Worm (Caenorhabditis elegans): ENCODE data around the gene str-252.

str-252 gene

DNA sequence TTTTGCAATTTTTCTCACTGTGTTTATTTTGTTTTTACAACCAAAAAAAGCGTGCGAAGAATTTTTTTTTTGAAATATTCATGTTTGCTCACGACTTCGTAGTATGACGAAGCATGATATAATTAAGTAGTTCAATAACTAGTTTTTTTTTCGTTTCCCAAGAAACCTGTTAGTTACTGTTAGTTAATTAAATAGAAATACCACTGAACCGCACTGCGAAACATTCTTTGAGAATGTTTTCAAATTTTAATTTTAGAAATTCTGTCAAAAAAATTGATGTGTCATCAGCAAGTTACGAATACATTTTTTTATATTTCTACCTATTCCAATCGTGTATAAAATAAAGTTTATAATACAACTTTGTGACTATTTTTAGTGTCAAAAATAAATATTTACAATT, 10.1 kb downstream of the str-252 start, which contains the start of gene srxa-12:
Gene srxa-12, plus strand, starts transcription at position 301 of the 400 bp plus-strand sequence.
- TF ChIP-seq attf-5 (GFP tag; optimal IDR thresholded peaks at IDR 0.05) (no peak), F57A8.1 (GFP tag; optimal IDR thresholded peaks at IDR 0.05) (no peak), ceh-40 (GFP tag; IDR thresholded peaks at IDR 0.05) (no peak), lag-1 (GFP tag; IDR thresholded peaks at IDR 0.05) (no peak), F57C9.4 (tag; optimal IDR thresholded peaks at IDR 0.05) (no peak), dpff-1 (tag; optimal IDR thresholded peaks at IDR 0.05) (no peak), mel-28 (tag; optimal IDR thresholded peaks at IDR 0.05; ENCODE audit: borderline replicate concordance) (no peak), T26A5.8 (tag; optimal IDR thresholded peaks at IDR 0.05) (no peak), F39B2.1 (GFP tag; IDR thresholded peaks at IDR 0.05) (no peak), hlh-12 (tag; optimal IDR thresholded peaks at IDR 0.05) (no peak), F10E7.11 (tag; optimal IDR thresholded peaks at IDR 0.05) (no peak), pbrm-1 (GFP tag; IDR thresholded peaks at IDR 0.05) (no peak), Y67H2A.10 (GFP tag; conservative IDR thresholded peaks at IDR 0.05) (no peak)

DNA sequence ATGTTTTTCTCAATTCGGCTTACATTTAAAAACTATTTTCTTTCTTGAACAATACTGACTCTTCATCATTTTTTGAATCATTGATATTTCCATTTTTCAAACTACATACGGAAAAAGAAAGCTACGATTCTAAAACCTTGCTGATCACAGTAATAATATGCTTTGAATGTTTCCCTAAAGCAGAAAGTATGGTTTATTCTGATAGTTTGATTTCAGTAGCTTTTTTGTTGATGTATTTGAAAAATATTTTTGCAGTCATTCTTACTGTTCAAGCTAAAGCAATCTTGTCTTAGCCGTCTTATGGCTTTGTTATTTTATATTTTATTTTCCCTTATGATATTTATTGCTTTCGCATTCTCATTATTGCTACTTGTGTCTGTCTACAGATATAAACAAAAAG, 13.2 kb downstream of the str-252 start, which contains the start of gene srxa-13:
Gene srxa-13, plus strand, starts transcription at position 301 of the 400 bp plus-strand sequence.
- TF ChIP-seq Y79H2A.3 (GFP tag; conservative IDR thresholded peaks at IDR 0.05), result no peak
- TF ChIP-seq ceh-40 (GFP tag; IDR thresholded peaks at IDR 0.05), result no peak
- no peak for TF ChIP-seq ztf-3 (GFP tag; optimal IDR thresholded peaks at IDR 0.05)
- no peak for TF ChIP-seq ceh-100 (GFP tag; IDR thresholded peaks at IDR 0.05)
- TF ChIP-seq ceh-27 (GFP tag; optimal IDR thresholded peaks at IDR 0.05), result no peak
- no peak for TF ChIP-seq hrde-1 (tag; optimal IDR thresholded peaks at IDR 0.05; ENCODE audit: borderline replicate concordance)
- no peak for TF ChIP-seq Y53F4B.3 (GFP tag; IDR thresholded peaks at IDR 0.05)
- no peak for TF ChIP-seq lin-26 (GFP tag; IDR thresholded peaks at IDR 0.05)
- no peak for TF ChIP-seq mcd-1 (GFP tag; IDR thresholded peaks at IDR 0.05)
- TF ChIP-seq fkh-3 (tag; optimal IDR thresholded peaks at IDR 0.05), result no peak
- TF ChIP-seq D2030.7 (GFP tag; IDR thresholded peaks at IDR 0.05), result no peak
- TF ChIP-seq cebp-1 (GFP tag; IDR thresholded peaks at IDR 0.05), result no peak
- TF ChIP-seq cebp-1 (tag; optimal IDR thresholded peaks at IDR 0.05), result no peak
- no peak for TF ChIP-seq snpc-4 (GFP tag; optimal IDR thresholded peaks at IDR 0.05)
- TF ChIP-seq snpc-4 (tag; optimal IDR thresholded peaks at IDR 0.05), result no peak
- no peak for TF ChIP-seq hsf-1 (GFP tag; IDR thresholded peaks at IDR 0.05)
- TF ChIP-seq him-1 (tag; optimal IDR thresholded peaks at IDR 0.05), result no peak
- TF ChIP-seq C06A6.2 (GFP tag; conservative IDR thresholded peaks at IDR 0.05), result no peak
- no peak for TF ChIP-seq madf-6 (GFP tag; IDR thresholded peaks at IDR 0.05)
- TF ChIP-seq rcor-1 (GFP tag; IDR thresholded peaks at IDR 0.05), result no peak
- no peak for TF ChIP-seq egl-18 (GFP tag; IDR thresholded peaks at IDR 0.05)

DNA sequence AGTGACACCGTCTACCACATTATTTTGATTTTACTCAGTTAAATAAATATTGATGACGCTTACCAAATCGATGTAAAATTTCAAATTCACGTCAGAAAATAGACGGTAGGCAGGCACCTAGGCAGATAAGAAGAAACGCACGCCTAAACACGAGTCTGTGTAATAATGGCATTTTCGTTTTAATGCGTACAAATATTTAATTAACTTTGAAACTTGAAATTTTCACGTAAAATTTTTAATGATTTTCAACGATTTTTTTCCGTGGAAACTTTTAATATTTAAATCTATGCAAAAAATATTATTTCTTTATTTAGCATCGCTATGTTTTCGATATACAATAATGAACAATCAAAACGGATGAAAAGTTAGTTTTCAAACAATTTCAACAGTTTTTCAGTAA, 14.9 kb downstream of the str-252 start, which contains the start of gene C06B3.16:
Gene C06B3.16, plus strand, starts transcription at position 301 of the 400 bp plus-strand sequence.
- TF ChIP-seq lin-35 (GFP tag; optimal IDR thresholded peaks at IDR 0.05) (no peak), ceh-27 (GFP tag; optimal IDR thresholded peaks at IDR 0.05) (no peak), mel-28 (tag; optimal IDR thresholded peaks at IDR 0.05; ENCODE audit: borderline replicate concordance) (no peak), chd-7 (tag; optimal IDR thresholded peaks at IDR 0.05) (no peak), F52B5.7 (tag; optimal IDR thresholded peaks at IDR 0.05) (no peak), nhr-90 (tag; optimal IDR thresholded peaks at IDR 0.05) (no peak), pha-4 (tag; optimal IDR thresholded peaks at IDR 0.05) (no peak), ets-4 (GFP tag; optimal IDR thresholded peaks at IDR 0.05) (no peak), ztf-6 (GFP tag; IDR thresholded peaks at IDR 0.05) (no peak), hmg-20 (GFP tag; IDR thresholded peaks at IDR 0.05) (no peak)

All from whole organism, young adult.